Worm (Caenorhabditis elegans): Measurements from ENCODE around the gene gpd-3.
A peak's percentile ranks its signal among the peaks of the same experiment; 100 is the strongest.

The gpd-3 gene

ce11 chrX:3106137-3106536 is 7.0 kb downstream of the gpd-3 start, which contains the start of gene K10B3.5:
Gene K10B3.5, minus strand, starts transcription at chrX:3106479.
- TF ChIP-seq mab-5 (tag; optimal IDR thresholded peaks at IDR 0.05) (peak; percentile 20), nhr-12 (tag; optimal IDR thresholded peaks at IDR 0.05) (no peak), lin-13 (tag; optimal IDR thresholded peaks at IDR 0.05) (peak; percentile 77), ceh-39 (tag; optimal IDR thresholded peaks at IDR 0.05) (peak; percentile 16), nhr-237 (tag; optimal IDR thresholded peaks at IDR 0.05) (no peak), mep-1 (tag; optimal IDR thresholded peaks at IDR 0.05) (peak; percentile 85), elt-1 (tag; optimal IDR thresholded peaks at IDR 0.05; ENCODE audit: borderline replicate concordance, insufficient read depth) (peak; percentile 16), lin-32 (GFP tag; optimal IDR thresholded peaks at IDR 0.05) (no peak), elt-3 (tag; optimal IDR thresholded peaks at IDR 0.05) (no peak), nhr-76 (tag; optimal IDR thresholded peaks at IDR 0.05) (no peak), snpc-4 (tag; optimal IDR thresholded peaks at IDR 0.05) (no peak), lsy-2 (tag; optimal IDR thresholded peaks at IDR 0.05) (peak; percentile 66), nhr-2 (tag; optimal IDR thresholded peaks at IDR 0.05) (peak; percentile 24), pha-4 (tag; optimal IDR thresholded peaks at IDR 0.05) (peak; percentile 13), unc-39 (tag; optimal IDR thresholded peaks at IDR 0.05) (no peak), unc-120 (tag; optimal IDR thresholded peaks at IDR 0.05; ENCODE audit: poor library complexity, severe bottlenecking) (no peak), ces-1 (GFP tag; optimal IDR thresholded peaks at IDR 0.05) (peak; percentile 52)

- TF ChIP-seq pha-4 (tag; optimal IDR thresholded peaks at IDR 0.05) (peak; percentile 32), bed-3 (GFP tag; optimal IDR thresholded peaks at IDR 0.05) (no peak), ceh-83 (GFP tag; optimal IDR thresholded peaks at IDR 0.05) (peak; percentile 13), nhr-28 (tag; optimal IDR thresholded peaks at IDR 0.05) (no peak), lin-32 (GFP tag; optimal IDR thresholded peaks at IDR 0.05) (peak; percentile 21), nhr-2 (tag; optimal IDR thresholded peaks at IDR 0.05) (no peak), snpc-4 (tag; optimal IDR thresholded peaks at IDR 0.05) (no peak), unc-120 (tag; optimal IDR thresholded peaks at IDR 0.05; ENCODE audit: poor library complexity, severe bottlenecking) (no peak), mls-2 (tag; optimal IDR thresholded peaks at IDR 0.05) (peak; percentile 79), ztf-11 (tag; optimal IDR thresholded peaks at IDR 0.05) (no peak), cnd-1 (tag; optimal IDR thresholded peaks at IDR 0.05) (peak; percentile 57), lsy-2 (tag; optimal IDR thresholded peaks at IDR 0.05) (no peak), ham-2 (GFP tag; optimal IDR thresholded peaks at IDR 0.05) (peak; percentile 25), zip-8 (tag; optimal IDR thresholded peaks at IDR 0.05) (no peak), ceh-39 (tag; optimal IDR thresholded peaks at IDR 0.05) (peak; percentile 18), ceh-43 (GFP tag; optimal IDR thresholded peaks at IDR 0.05) (no peak), sptf-1 (tag; optimal IDR thresholded peaks at IDR 0.05) (peak; percentile 62), M03D4.4 (tag; optimal IDR thresholded peaks at IDR 0.05) (peak; percentile 54)
Measured at ce11 chrX:3102817-3103216, 10.3 kb downstream of the gpd-3 start.

ce11 chrX:3102165-3102564 is 11.0 kb downstream of the gpd-3 start, which contains the start of gene ztf-13:
Gene ztf-13, minus strand, starts transcription at chrX:3102175.
- TF ChIP-seq ces-1 (GFP tag; optimal IDR thresholded peaks at IDR 0.05) = no peak
- no peak for TF ChIP-seq sptf-1 (tag; optimal IDR thresholded peaks at IDR 0.05)
- TF ChIP-seq elt-3 (tag; optimal IDR thresholded peaks at IDR 0.05) = no peak
- TF ChIP-seq ceh-83 (GFP tag; optimal IDR thresholded peaks at IDR 0.05) = no peak
- no peak for TF ChIP-seq elt-1 (tag; optimal IDR thresholded peaks at IDR 0.05; ENCODE audit: borderline replicate concordance, insufficient read depth)
- TF ChIP-seq lin-13 (tag; optimal IDR thresholded peaks at IDR 0.05) = no peak
- TF ChIP-seq nhr-28 (tag; optimal IDR thresholded peaks at IDR 0.05) = no peak
- no peak for TF ChIP-seq mls-2 (tag; optimal IDR thresholded peaks at IDR 0.05)
- TF ChIP-seq pha-4 (tag; optimal IDR thresholded peaks at IDR 0.05) = no peak
- TF ChIP-seq nhr-12 (tag; optimal IDR thresholded peaks at IDR 0.05) = no peak

ce11 chrX:3101562-3101961 is 11.6 kb downstream of the gpd-3 start:
- TF ChIP-seq lin-32 (GFP tag; optimal IDR thresholded peaks at IDR 0.05) = no peak
- no peak for TF ChIP-seq tbx-8 (GFP tag; optimal IDR thresholded peaks at IDR 0.05)
- TF ChIP-seq nhr-76 (tag; optimal IDR thresholded peaks at IDR 0.05) = no peak
- no peak for TF ChIP-seq mls-2 (tag; optimal IDR thresholded peaks at IDR 0.05)
- no peak for TF ChIP-seq nhr-237 (tag; optimal IDR thresholded peaks at IDR 0.05)

- TF ChIP-seq lin-13 (tag; optimal IDR thresholded peaks at IDR 0.05) = peak; percentile 88
- TF ChIP-seq unc-62 (GFP tag; optimal IDR thresholded peaks at IDR 0.05) = peak; percentile 14
- TF ChIP-seq bed-3 (GFP tag; optimal IDR thresholded peaks at IDR 0.05) = no peak
- peak; percentile 59 for TF ChIP-seq ceh-43 (GFP tag; optimal IDR thresholded peaks at IDR 0.05)
- peak; percentile 20 for TF ChIP-seq tbx-8 (GFP tag; optimal IDR thresholded peaks at IDR 0.05)
- peak; percentile 67 for TF ChIP-seq M03D4.4 (tag; optimal IDR thresholded peaks at IDR 0.05)
- TF ChIP-seq ceh-39 (tag; optimal IDR thresholded peaks at IDR 0.05) = no peak
- peak; percentile 73 for TF ChIP-seq lsy-2 (tag; optimal IDR thresholded peaks at IDR 0.05)
- no peak for TF ChIP-seq nhr-12 (tag; optimal IDR thresholded peaks at IDR 0.05)
- peak; percentile 57 for TF ChIP-seq ceh-83 (GFP tag; optimal IDR thresholded peaks at IDR 0.05)
- peak; percentile 77 for TF ChIP-seq hlh-1 (tag; optimal IDR thresholded peaks at IDR 0.05)
- no peak for TF ChIP-seq unc-39 (tag; optimal IDR thresholded peaks at IDR 0.05)
- peak; percentile 27 for TF ChIP-seq ham-2 (GFP tag; optimal IDR thresholded peaks at IDR 0.05)
- TF ChIP-seq blmp-1 (tag; optimal IDR thresholded peaks at IDR 0.05) = no peak
- TF ChIP-seq elt-3 (tag; optimal IDR thresholded peaks at IDR 0.05) = peak; percentile 10
- peak; percentile 82 for TF ChIP-seq sptf-1 (tag; optimal IDR thresholded peaks at IDR 0.05)
- peak; percentile 90 for TF ChIP-seq mep-1 (tag; optimal IDR thresholded peaks at IDR 0.05)
- TF ChIP-seq pha-4 (tag; optimal IDR thresholded peaks at IDR 0.05) = peak; percentile 72
- TF ChIP-seq lin-32 (GFP tag; optimal IDR thresholded peaks at IDR 0.05) = no peak
- TF ChIP-seq sem-2 (GFP tag; optimal IDR thresholded peaks at IDR 0.05) = no peak
- TF ChIP-seq flh-1 (GFP tag; optimal IDR thresholded peaks at IDR 0.05) = no peak
- TF ChIP-seq zip-8 (tag; optimal IDR thresholded peaks at IDR 0.05) = no peak
- TF ChIP-seq mab-5 (tag; optimal IDR thresholded peaks at IDR 0.05) = peak; percentile 28
- TF ChIP-seq nhr-28 (tag; optimal IDR thresholded peaks at IDR 0.05) = no peak
- TF ChIP-seq mls-2 (tag; optimal IDR thresholded peaks at IDR 0.05) = peak; percentile 79
- TF ChIP-seq unc-120 (tag; optimal IDR thresholded peaks at IDR 0.05; ENCODE audit: poor library complexity, severe bottlenecking) = peak; percentile 34
- TF ChIP-seq nhr-237 (tag; optimal IDR thresholded peaks at IDR 0.05) = peak; percentile 65
- TF ChIP-seq elt-1 (tag; optimal IDR thresholded peaks at IDR 0.05; ENCODE audit: borderline replicate concordance, insufficient read depth) = no peak
- TF ChIP-seq cnd-1 (tag; optimal IDR thresholded peaks at IDR 0.05) = peak; percentile 72
- no peak for TF ChIP-seq nhr-76 (tag; optimal IDR thresholded peaks at IDR 0.05)
- TF ChIP-seq drap-1 (GFP tag; optimal IDR thresholded peaks at IDR 0.05) = peak; percentile 70
- no peak for TF ChIP-seq nhr-2 (tag; optimal IDR thresholded peaks at IDR 0.05)
- no peak for TF ChIP-seq snpc-4 (tag; optimal IDR thresholded peaks at IDR 0.05)
Measured at ce11 chrX:3099832-3100231, 13.3 kb downstream of the gpd-3 start, which contains the start of gene sec-3. Gene sec-3, minus strand, starts transcription at chrX:3099852.

Measured in whole organism, mixed stage, embryonic.